Worm (Caenorhabditis elegans) whole organism, young adult: Measurements from ENCODE around the gene R144.3.
"Not testable (repeated sequence)": the region's sequence is repeated elsewhere in the genome, so short reads cannot be mapped to it uniquely, and the experiment has no call there.

Source experiments
- B0035.1 ChIP-seq: sonication (generic microtip); optimal IDR thresholded peaks from 2 replicates; lab custom pipeline; 2016; ENCODE audit warnings: missing genetic modification characterization, mild to moderate bottlenecking, missing compliant biosample characterization, missing genotype, missing genetic modification reagents
- C17E4.6 ChIP-seq: fragments of 200-800 bp; sonication (Bioruptor generic); IDR thresholded peaks from 2 replicates; pipeline ENCODE4 v1.3.6; 2022; ENCODE audit warnings: missing genetic modification reagents, missing genetic modification characterization, missing compliant biosample characterization
- F33H1.4 ChIP-seq: fragments of 200-800 bp; sonication (Bioruptor generic); IDR thresholded peaks from 2 replicates; pipeline ENCODE4 v1.3.6; 2022; ENCODE audit warnings: missing genetic modification reagents, missing genetic modification characterization, missing compliant biosample characterization
- F39B2.1 ChIP-seq: fragments of 200-800 bp; sonication (Bioruptor generic); IDR thresholded peaks from 2 replicates; pipeline ENCODE4 v1.3.6; 2022; ENCODE audit warnings: missing genetic modification reagents, missing genetic modification characterization, missing compliant biosample characterization
- F49E8.2 ChIP-seq: sonication (generic microtip); optimal IDR thresholded peaks from 3 replicates; lab custom pipeline; 2017; ENCODE audit warnings: missing genetic modification characterization, mild to moderate bottlenecking, missing compliant biosample characterization, antibody characterized with exemption, moderate library complexity; ENCODE audit not compliant: insufficient read depth
- F52B5.7 ChIP-seq: sonication (generic microtip); optimal IDR thresholded peaks from 2 replicates; lab custom pipeline; 2016; ENCODE audit warnings: mild to moderate bottlenecking, missing genetic modification characterization, missing compliant biosample characterization
- F55B11.4 ChIP-seq: sonication (generic microtip); optimal IDR thresholded peaks from 2 replicates; lab custom pipeline; 2016; ENCODE audit warnings: missing compliant biosample characterization, missing genetic modification characterization, borderline replicate concordance; ENCODE audit not compliant: insufficient read depth
- F57C9.4 ChIP-seq: sonication (generic microtip); optimal IDR thresholded peaks from 2 replicates; lab custom pipeline; 2017; ENCODE audit warnings: mild to moderate bottlenecking, missing genetic modification characterization, missing compliant biosample characterization
- T07F8.4 ChIP-seq: sonication (generic microtip); optimal IDR thresholded peaks from 2 replicates; lab custom pipeline; 2016; ENCODE audit warnings: mild to moderate bottlenecking, missing genetic modification characterization, moderate library complexity, missing compliant biosample characterization
- Y53F4B.3 ChIP-seq: fragments of 200-800 bp; sonication (Bioruptor generic); IDR thresholded peaks from 2 replicates; pipeline ENCODE4 v1.3.6; 2022; ENCODE audit warnings: missing genetic modification reagents, missing genetic modification characterization, missing compliant biosample characterization
- Y67H2A.10 ChIP-seq: fragments of 200-800 bp; sonication (Bioruptor generic); conservative IDR thresholded peaks from 2 replicates; pipeline ENCODE4 v1.3.6; 2022; ENCODE audit warnings: missing genetic modification reagents, missing genetic modification characterization, missing compliant biosample characterization
- Y79H2A.3 ChIP-seq: fragments of 200-800 bp; sonication (Bioruptor generic); conservative IDR thresholded peaks from 2 replicates; pipeline ENCODE4 v1.3.6; 2022; ENCODE audit warnings: missing genetic modification reagents, missing genetic modification characterization, missing compliant biosample characterization
- aptf-2 ChIP-seq: fragments of 200-800 bp; sonication (Bioruptor generic); conservative IDR thresholded peaks from 2 replicates; pipeline ENCODE4 v1.3.6; 2022; ENCODE audit warnings: missing genetic modification reagents, missing genetic modification characterization, missing compliant biosample characterization
- bed-2 ChIP-seq: fragments of 200-800 bp; sonication (Bioruptor generic); IDR thresholded peaks from 2 replicates; pipeline ENCODE4 v1.3.6; 2022; ENCODE audit warnings: missing genetic modification reagents, missing genetic modification characterization, missing compliant biosample characterization
- die-1 ChIP-seq: sonication (generic microtip); optimal IDR thresholded peaks from 2 replicates; lab custom pipeline; 2016; ENCODE audit warnings: missing genotype, mild to moderate bottlenecking, missing genetic modification characterization, missing compliant biosample characterization
- dpl-1 ChIP-seq: fragments of 150-350 bp; optimal IDR thresholded peaks from 2 replicates; lab custom pipeline; 2014; ENCODE audit warnings: missing biosample characterization, missing genetic modification reagents, missing genetic modification characterization
- efl-1 ChIP-seq: fragments of 150-350 bp; optimal IDR thresholded peaks from 2 replicates; lab custom pipeline; 2014; ENCODE audit warnings: missing biosample characterization, missing genetic modification reagents, missing genetic modification characterization
- egl-18 ChIP-seq: fragments of 200-800 bp; sonication (Bioruptor generic); IDR thresholded peaks from 2 replicates; pipeline ENCODE4 v1.3.6; 2022; ENCODE audit warnings: missing genetic modification reagents, missing genetic modification characterization, missing compliant biosample characterization
- egl-44 ChIP-seq: fragments of 200-800 bp; sonication (Bioruptor generic); IDR thresholded peaks from 2 replicates; pipeline ENCODE4 v1.3.6; 2022; ENCODE audit warnings: missing genetic modification reagents, missing genetic modification characterization, missing compliant biosample characterization
- egrh-3 ChIP-seq: fragments of 200-800 bp; sonication (Bioruptor generic); IDR thresholded peaks from 2 replicates; pipeline ENCODE4 v1.3.6; 2022; ENCODE audit warnings: missing genetic modification reagents, missing genetic modification characterization, missing compliant biosample characterization
- ekl-4 ChIP-seq: fragments of 200-800 bp; sonication (Bioruptor generic); IDR thresholded peaks from 2 replicates; pipeline ENCODE4 v1.3.6; 2022; ENCODE audit warnings: missing genetic modification reagents, missing genetic modification characterization, missing compliant biosample characterization
- gei-17 ChIP-seq: fragments of 200-800 bp; sonication (Bioruptor generic); optimal IDR thresholded peaks from 2 replicates; lab custom pipeline; 2018; ENCODE audit warnings: mild to moderate bottlenecking, missing genetic modification characterization, missing compliant biosample characterization
- hlh-26 ChIP-seq: fragments of 200-800 bp; sonication (Bioruptor generic); conservative IDR thresholded peaks from 2 replicates; pipeline ENCODE4 v1.3.6; 2022; ENCODE audit warnings: missing genetic modification reagents, missing genetic modification characterization, missing compliant biosample characterization
- hmg-1.2 ChIP-seq: fragments of 200-800 bp; sonication (Bioruptor generic); IDR thresholded peaks from 2 replicates; pipeline ENCODE4 v1.3.6; 2022; ENCODE audit warnings: missing genetic modification reagents, missing genetic modification characterization, missing compliant biosample characterization
- let-526 ChIP-seq: fragments of 200-800 bp; sonication (Bioruptor generic); IDR thresholded peaks from 2 replicates; pipeline ENCODE4 v1.3.6; 2022; ENCODE audit warnings: missing genetic modification reagents, missing genetic modification characterization, missing compliant biosample characterization
- lin-40 ChIP-seq: sonication (generic microtip); optimal IDR thresholded peaks from 2 replicates; lab custom pipeline; 2016; ENCODE audit warnings: missing genetic modification characterization, mild to moderate bottlenecking, missing compliant biosample characterization, missing genotype, missing genetic modification reagents
- lsy-27 ChIP-seq: sonication (generic microtip); optimal IDR thresholded peaks from 2 replicates; lab custom pipeline; 2017; ENCODE audit warnings: missing genetic modification characterization, mild to moderate bottlenecking, missing compliant biosample characterization, antibody characterized with exemption, missing genotype, borderline replicate concordance; ENCODE audit not compliant: insufficient read depth
- madf-8 ChIP-seq: fragments of 200-800 bp; sonication (Bioruptor generic); conservative IDR thresholded peaks from 2 replicates; pipeline ENCODE4 v1.3.6; 2022; ENCODE audit warnings: missing genetic modification reagents, missing genetic modification characterization, missing compliant biosample characterization
- nfya-1 ChIP-seq: sonication (generic microtip); optimal IDR thresholded peaks from 2 replicates; lab custom pipeline; 2017; ENCODE audit warnings: antibody characterized with exemption, missing compliant biosample characterization, missing genetic modification characterization, borderline replicate concordance; ENCODE audit not compliant: insufficient read depth
- nfya-2 ChIP-seq: fragments of 200-800 bp; sonication (Bioruptor generic); IDR thresholded peaks from 2 replicates; pipeline ENCODE4 v1.3.6; 2022; ENCODE audit warnings: missing genetic modification reagents, missing genetic modification characterization, missing compliant biosample characterization
- rcor-1 ChIP-seq: fragments of 200-800 bp; sonication (Bioruptor generic); IDR thresholded peaks from 2 replicates; pipeline ENCODE4 v1.3.6; 2022; ENCODE audit warnings: missing genetic modification reagents, missing genetic modification characterization, missing compliant biosample characterization
- sea-2 ChIP-seq: fragments of 200-800 bp; sonication (Bioruptor generic); IDR thresholded peaks from 2 replicates; pipeline ENCODE4 v1.3.6; 2022; ENCODE audit warnings: missing genetic modification characterization, missing compliant biosample characterization
- snpc-1.3 ChIP-seq: sonication (generic microtip); optimal IDR thresholded peaks from 2 replicates; lab custom pipeline; 2017; ENCODE audit warnings: missing genetic modification characterization, mild to moderate bottlenecking, missing compliant biosample characterization, antibody characterized with exemption, moderate library complexity, missing genotype, missing genetic modification reagents; ENCODE audit not compliant: insufficient read depth
- xnd-1 ChIP-seq: sonication (generic microtip); optimal IDR thresholded peaks from 2 replicates; lab custom pipeline; 2016; ENCODE audit warnings: missing genotype, missing genetic modification reagents, missing genetic modification characterization, missing compliant biosample characterization
- ztf-28 ChIP-seq: fragments of 200-800 bp; sonication (Bioruptor generic); IDR thresholded peaks from 2 replicates; pipeline ENCODE4 v1.3.6; 2022; ENCODE audit warnings: missing genetic modification reagents, missing genetic modification characterization, missing compliant biosample characterization
- ztf-3 ChIP-seq: fragments of 200-800 bp; sonication (Bioruptor generic); optimal IDR thresholded peaks from 2 replicates; lab custom pipeline; 2018; ENCODE audit warnings: mild to moderate bottlenecking, missing genetic modification characterization, missing compliant biosample characterization

The R144.3 gene

ce11 chrIII:5051949-5052348, 30.2 kb downstream of the R144.3 start, which contains the start of gene C45G9.15:
Gene C45G9.15, minus strand, starts transcription at chrIII:5052049.
- TF ChIP-seq nfya-2 (GFP tag; lab: Robert Waterston, UW) (no peak), ztf-28 (no peak), sea-2 (GFP tag; lab: Robert Waterston, UW) (no peak), rcor-1 (GFP tag; lab: Robert Waterston, UW) (no peak), xnd-1 (tag; lab: Kevin White, UChicago) (no peak)

ce11 chrIII:5053541-5053940, 31.8 kb downstream of the R144.3 start, which contains the start of gene C45G9.8:
Gene C45G9.8, minus strand, starts transcription at chrIII:5053641.
- TF ChIP-seq egl-18 (no peak), let-526 (no peak), madf-8 (GFP tag; lab: Robert Waterston, UW) (no peak), bed-2 (GFP tag; lab: Robert Waterston, UW) (no peak), nfya-1 (tag; lab: Kevin White, UChicago) (no peak), Y79H2A.3 (GFP tag; lab: Robert Waterston, UW) (no peak), rcor-1 (GFP tag; lab: Robert Waterston, UW) (no peak), ekl-4 (GFP tag; lab: Robert Waterston, UW) (no peak), lsy-27 (tag; lab: Kevin White, UChicago) (no peak), gei-17 (GFP tag; lab: Kevin White, UChicago) (no peak), egrh-3 (GFP tag; lab: Robert Waterston, UW) (no peak), Y67H2A.10 (no peak), hmg-1.2 (GFP tag; lab: Robert Waterston, UW) (no peak), efl-1 (no peak), die-1 (tag; lab: Kevin White, UChicago) (no peak), snpc-1.3 (tag; lab: Kevin White, UChicago) (no peak), F39B2.1 (GFP tag; lab: Robert Waterston, UW) (no peak), T07F8.4 (tag; lab: Kevin White, UChicago) (no peak)

- not testable (repeated sequence) for TF ChIP-seq sea-2 (GFP tag; lab: Robert Waterston, UW); hlh-26; Y53F4B.3
- TF ChIP-seq, all 124 proteins: peak for 0; not testable (repeated sequence) for 124
Measured at ce11 chrIII:5055709-5056108, 33.9 kb downstream of the R144.3 start, which contains the start of gene C45G9.9. Gene C45G9.9, minus strand, starts transcription at chrIII:5055809.

- TF ChIP-seq F57C9.4 (tag; lab: Kevin White, UChicago) (no peak), C17E4.6 (GFP tag; lab: Robert Waterston, UW) (no peak), ztf-3 (GFP tag; lab: Kevin White, UChicago) (no peak), dpl-1 (GFP tag; lab: Kevin White, UChicago) (no peak), B0035.1 (tag; lab: Kevin White, UChicago) (no peak), snpc-1.3 (tag; lab: Kevin White, UChicago) (no peak), aptf-2 (GFP tag; lab: Robert Waterston, UW) (no peak), F49E8.2 (tag; lab: Kevin White, UChicago) (no peak), F33H1.4 (GFP tag; lab: Robert Waterston, UW) (no peak), F55B11.4 (tag; lab: Kevin White, UChicago) (no peak), F52B5.7 (no peak), lin-40 (tag; lab: Kevin White, UChicago) (no peak), egl-44 (GFP tag; lab: Robert Waterston, UW) (no peak)
Measured at ce11 chrIII:5061798-5062197, 40.0 kb downstream of the R144.3 start, which contains the start of gene C45G9.10. Gene C45G9.10, minus strand, starts transcription at chrIII:5061898.
